Fruit fly (Drosophila melanogaster) whole organism, pupa: ENCODE measurements around the gene CG4080.

Experiments
- CG12605 ChIP-seq: fragments of 200-800 bp; sonication (Bioruptor generic); IDR thresholded peaks from 2 replicates; pipeline ENCODE4 v1.3.6; 2022; ENCODE audit warnings: missing biosample characterization, missing genetic modification characterization
- CG14655 ChIP-seq: fragments of 200-800 bp; sonication (Bioruptor generic); optimal IDR thresholded peaks from 3 replicates; lab custom pipeline; 2017; ENCODE audit warnings: mild to moderate bottlenecking, missing biosample characterization, missing genetic modification reagents, missing genetic modification characterization
- CG32121 ChIP-seq: fragments of 200-800 bp; sonication (Bioruptor generic); IDR thresholded peaks from 2 replicates; pipeline ENCODE4 v1.3.6; 2022; ENCODE audit warnings: missing biosample characterization, missing genetic modification characterization
- CG34367 ChIP-seq: fragments of 200-800 bp; sonication (Bioruptor generic); optimal IDR thresholded peaks from 2 replicates; lab custom pipeline; 2018; ENCODE audit warnings: missing biosample characterization, mild to moderate bottlenecking, missing genetic modification characterization
- CG4496 ChIP-seq: fragments of 200-800 bp; sonication (Bioruptor generic); IDR thresholded peaks from 3 replicates; pipeline ENCODE4 v1.3.6; 2022; ENCODE audit warnings: missing biosample characterization, missing genetic modification characterization
- Pif1B ChIP-seq: fragments of 200-800 bp; sonication (Bioruptor generic); optimal IDR thresholded peaks from 3 replicates; lab custom pipeline; 2016; ENCODE audit warnings: missing biosample characterization, missing genetic modification characterization
- fd96Ca ChIP-seq: fragments of 200-800 bp; sonication (Bioruptor generic); IDR thresholded peaks from 3 replicates; pipeline ENCODE4 v1.3.6; 2022; ENCODE audit warnings: missing biosample characterization, missing genetic modification characterization

dm6 chr3L:9398028-9398427 is 999 bp downstream of the CG4080 start:
- TF ChIP-seq CG4496 (GFP tag; lab: Robert Waterston, UW), result no peak
- no peak for TF ChIP-seq CG32121 (GFP tag; lab: Robert Waterston, UW)
- no peak for TF ChIP-seq CG12605 (GFP tag; lab: Robert Waterston, UW)
- no peak for TF ChIP-seq CG34367 (tag; lab: Kevin White, UChicago)
- no peak for TF ChIP-seq CG14655 (GFP tag; lab: Kevin White, UChicago)
- TF ChIP-seq fd96Ca (GFP tag; lab: Robert Waterston, UW), result no peak
- no peak for TF ChIP-seq Pif1B (GFP tag; lab: Kevin White, UChicago)
